Worm (Caenorhabditis elegans) whole organism, L2 larva: ENCODE results near the gene C08E8.4.

Source experiments
- C34F6.9 ChIP-seq: fragments of 150-350 bp; optimal IDR thresholded peaks from 2 replicates; lab custom pipeline; 2014; ENCODE audit warnings: missing biosample characterization, missing genetic modification characterization
- F13H6.1 ChIP-seq: sonication (generic microtip); optimal IDR thresholded peaks from 2 replicates; lab custom pipeline; 2016; ENCODE audit warnings: missing genetic modification characterization, missing compliant biosample characterization
- R02D3.7 ChIP-seq: fragments of 150-350 bp; optimal IDR thresholded peaks from 2 replicates; lab custom pipeline; 2014; ENCODE audit warnings: missing biosample characterization, missing genetic modification characterization
- Y55F3AM.14 ChIP-seq: fragments of 200-800 bp; sonication (Bioruptor generic); optimal IDR thresholded peaks from 2 replicates; lab custom pipeline; 2018; ENCODE audit warnings: mild to moderate bottlenecking, missing genetic modification characterization, missing compliant biosample characterization
- ZK546.5 ChIP-seq: sonication (generic microtip); optimal IDR thresholded peaks from 2 replicates; lab custom pipeline; 2017; ENCODE audit warnings: missing biosample characterization, missing genetic modification characterization
- alr-1 ChIP-seq: fragments of 150-350 bp; optimal IDR thresholded peaks from 2 replicates; lab custom pipeline; 2014; ENCODE audit warnings: missing biosample characterization, missing genetic modification characterization
- aly-2 ChIP-seq: fragments of 150-350 bp; optimal IDR thresholded peaks from 2 replicates; lab custom pipeline; 2014; ENCODE audit warnings: missing biosample characterization, missing genetic modification characterization
- ama-1 ChIP-seq: fragments of 150-350 bp; optimal IDR thresholded peaks from 2 replicates; lab custom pipeline; 2018; ENCODE audit warnings: inconsistent platforms
- blmp-1 ChIP-seq: sonication (generic microtip); optimal IDR thresholded peaks from 2 replicates; lab custom pipeline; 2017; ENCODE audit warnings: missing genetic modification characterization, mild to moderate bottlenecking, missing compliant biosample characterization, antibody characterized with exemption, moderate library complexity; ENCODE audit not compliant: insufficient read depth
- ceh-16 ChIP-seq: fragments of 150-350 bp; optimal IDR thresholded peaks from 2 replicates; lab custom pipeline; 2014; ENCODE audit warnings: missing biosample characterization, missing genetic modification characterization
- ceh-82 ChIP-seq: fragments of 150-350 bp; optimal IDR thresholded peaks from 2 replicates; lab custom pipeline; 2014; ENCODE audit warnings: missing biosample characterization, missing genetic modification characterization
- egl-27 ChIP-seq: sonication (generic microtip); optimal IDR thresholded peaks from 3 replicates; lab custom pipeline; 2017; ENCODE audit warnings: missing biosample characterization, missing genetic modification reagents, missing genetic modification characterization
- elt-3 ChIP-seq: sonication (generic microtip); optimal IDR thresholded peaks from 2 replicates; lab custom pipeline; 2017; ENCODE audit warnings: missing biosample characterization, missing genetic modification characterization
- fos-1 ChIP-seq: fragments of 150-350 bp; optimal IDR thresholded peaks from 2 replicates; lab custom pipeline; 2014; ENCODE audit warnings: missing biosample characterization, missing genetic modification characterization
- lin-11 ChIP-seq: fragments of 150-350 bp; sonication (generic microtip); optimal IDR thresholded peaks from 2 replicates; lab custom pipeline; 2014; ENCODE audit warnings: missing biosample characterization, missing genetic modification characterization, inconsistent platforms, mixed read lengths
- lin-13 ChIP-seq: fragments of 150-350 bp; optimal IDR thresholded peaks from 2 replicates; lab custom pipeline; 2014; ENCODE audit warnings: missing biosample characterization, missing genetic modification reagents, missing genetic modification characterization
- lin-39 ChIP-seq: fragments of 150-350 bp; optimal IDR thresholded peaks from 2 replicates; lab custom pipeline; 2014; ENCODE audit warnings: missing biosample characterization, missing genetic modification reagents, missing genetic modification characterization
- lsy-2 ChIP-seq, 2 experiments: fragments of 150-350 bp in 1 of 2; sonication (generic microtip) in 1 of 2; optimal IDR thresholded peaks; 2 replicates each; lab custom pipeline; 2014 to 2017; ENCODE audit warnings: missing biosample characterization in 2 of 2, missing genetic modification characterization in 2 of 2
- mab-5 ChIP-seq: fragments of 150-350 bp; optimal IDR thresholded peaks from 2 replicates; lab custom pipeline; 2014; ENCODE audit warnings: missing biosample characterization, missing genetic modification characterization
- mbf-1 ChIP-seq: sonication (generic microtip); optimal IDR thresholded peaks from 2 replicates; lab custom pipeline; 2017; ENCODE audit warnings: missing biosample characterization, missing genetic modification characterization
- mdl-1 ChIP-seq, 2 experiments: fragments of 150-350 bp in 1 of 2; sonication (generic microtip) in 1 of 2; optimal IDR thresholded peaks; 2 replicates each; lab custom pipeline; 2017; ENCODE audit warnings: missing biosample characterization in 2 of 2, missing genetic modification characterization in 2 of 2
- nhr-10 ChIP-seq: sonication (generic microtip); optimal IDR thresholded peaks from 2 replicates; lab custom pipeline; 2017; ENCODE audit warnings: missing biosample characterization, missing genetic modification characterization
- nhr-11 ChIP-seq: fragments of 150-350 bp; optimal IDR thresholded peaks from 2 replicates; lab custom pipeline; 2014; ENCODE audit warnings: missing biosample characterization, missing genetic modification characterization
- nhr-12 ChIP-seq: fragments of 150-350 bp; optimal IDR thresholded peaks from 2 replicates; lab custom pipeline; 2014; ENCODE audit warnings: missing biosample characterization, missing genetic modification characterization
- nhr-129 ChIP-seq: fragments of 150-350 bp; optimal IDR thresholded peaks from 2 replicates; lab custom pipeline; 2014; ENCODE audit warnings: missing biosample characterization, missing genetic modification characterization
- nhr-21 ChIP-seq: fragments of 150-350 bp; optimal IDR thresholded peaks from 2 replicates; lab custom pipeline; 2014; ENCODE audit warnings: missing biosample characterization, missing genetic modification characterization
- nhr-237 ChIP-seq: fragments of 150-350 bp; optimal IDR thresholded peaks from 2 replicates; lab custom pipeline; 2014; ENCODE audit warnings: missing biosample characterization, missing genetic modification characterization
- nhr-25 ChIP-seq: fragments of 150-350 bp; sonication (generic microtip); optimal IDR thresholded peaks from 3 replicates; lab custom pipeline; 2014; ENCODE audit warnings: missing biosample characterization, missing genetic modification characterization
- nhr-6 ChIP-seq: fragments of 150-350 bp; optimal IDR thresholded peaks from 2 replicates; lab custom pipeline; 2014; ENCODE audit warnings: missing biosample characterization, missing genetic modification characterization
- nhr-77 ChIP-seq: fragments of 150-350 bp; optimal IDR thresholded peaks from 2 replicates; lab custom pipeline; 2014; ENCODE audit warnings: missing biosample characterization, missing genetic modification characterization
- peb-1 ChIP-seq: fragments of 150-350 bp; optimal IDR thresholded peaks from 2 replicates; lab custom pipeline; 2014; ENCODE audit warnings: missing biosample characterization, missing genetic modification characterization
- sem-4 ChIP-seq: fragments of 150-350 bp; optimal IDR thresholded peaks from 2 replicates; lab custom pipeline; 2014; ENCODE audit warnings: missing biosample characterization, missing genetic modification reagents, missing genetic modification characterization
- skn-1 ChIP-seq: sonication (generic microtip); optimal IDR thresholded peaks from 2 replicates; lab custom pipeline; 2017; ENCODE audit warnings: missing biosample characterization, missing genetic modification characterization
- sma-3 ChIP-seq: sonication (generic microtip); optimal IDR thresholded peaks from 2 replicates; lab custom pipeline; 2016; ENCODE audit warnings: missing genetic modification reagents, missing genetic modification characterization, missing compliant biosample characterization
- snpc-4 ChIP-seq: fragments of 150-350 bp; optimal IDR thresholded peaks from 2 replicates; lab custom pipeline; 2014; ENCODE audit warnings: missing biosample characterization, missing genetic modification characterization
- unc-39 ChIP-seq: fragments of 150-350 bp; optimal IDR thresholded peaks from 2 replicates; lab custom pipeline; 2014; ENCODE audit warnings: missing biosample characterization, missing genetic modification characterization
- unc-55 ChIP-seq: fragments of 150-350 bp; sonication (generic microtip); optimal IDR thresholded peaks from 3 replicates; lab custom pipeline; 2014; ENCODE audit warnings: missing biosample characterization, missing genetic modification reagents, missing genetic modification characterization
- unc-62 ChIP-seq: fragments of 150-350 bp; optimal IDR thresholded peaks from 2 replicates; lab custom pipeline; 2014; ENCODE audit warnings: missing biosample characterization, missing genetic modification reagents, missing genetic modification characterization
- zag-1 ChIP-seq: fragments of 150-350 bp; optimal IDR thresholded peaks from 2 replicates; lab custom pipeline; 2014; ENCODE audit warnings: missing biosample characterization, missing genetic modification characterization
- ztf-1 ChIP-seq: fragments of 200-800 bp; sonication (Bioruptor generic); conservative IDR thresholded peaks from 2 replicates; pipeline ENCODE4 v1.3.6; 2022; ENCODE audit warnings: missing genetic modification characterization, missing compliant biosample characterization
- ztf-11 ChIP-seq: sonication (generic microtip); optimal IDR thresholded peaks from 2 replicates; lab custom pipeline; 2017; ENCODE audit warnings: missing biosample characterization, missing genetic modification characterization

C08E8.4 gene

ce11 chrV:18362402-18362801, 9.2 kb upstream of the C08E8.4 start, which contains the start of gene C08E8.1:
TSS of gene C08E8.1 (minus strand) at chrV:18362502.
- no peak for TF ChIP-seq Y55F3AM.14 (GFP tag; lab: Kevin White, UChicago)
- TF ChIP-seq nhr-10 (tag; lab: Kevin White, UChicago), result no peak
- no peak for TF ChIP-seq ZK546.5
- no peak for TF ChIP-seq lin-39 (tag; lab: Kevin White, UChicago)
- no peak for TF ChIP-seq nhr-25 (tag; lab: Kevin White, UChicago)
- no peak for TF ChIP-seq alr-1 (tag; lab: Kevin White, UChicago)
- no peak for TF ChIP-seq unc-62 (GFP tag; lab: Kevin White, UChicago)
- TF ChIP-seq nhr-237 (tag; lab: Kevin White, UChicago), result no peak

- TF ChIP-seq nhr-237 (tag; lab: Kevin White, UChicago) (no peak), mdl-1 (tag; optimal IDR thresholded peaks at IDR 0.05; lab: Kevin White, UChicago) (no peak), nhr-129 (tag; lab: Kevin White, UChicago) (no peak), nhr-12 (no peak), lsy-2 (tag; optimal IDR thresholded peaks at IDR 0.05; lab: Kevin White, UChicago) (no peak), lin-11 (no peak), ztf-1 (GFP tag; lab: Robert Waterston, UW) (no peak), ceh-82 (tag; lab: Kevin White, UChicago) (no peak), Y55F3AM.14 (GFP tag; lab: Kevin White, UChicago) (no peak), C34F6.9 (no peak), nhr-11 (tag; lab: Kevin White, UChicago) (no peak), unc-62 (GFP tag; lab: Kevin White, UChicago) (no peak), unc-55 (no peak), mbf-1 (tag; lab: Kevin White, UChicago) (no peak), ZK546.5 (no peak), nhr-10 (tag; lab: Kevin White, UChicago) (no peak)
Measured at ce11 chrV:18364558-18364957, 7.1 kb upstream of the C08E8.4 start, which contains the start of gene C08E8.9. TSS of gene C08E8.9 (plus strand) at chrV:18364858.

ce11 chrV:18368322-18368721, 3.3 kb upstream of the C08E8.4 start, which contains the start of gene C08E8.6:
TSS of gene C08E8.6 (minus strand) at chrV:18368422.
- TF ChIP-seq lsy-2 (tag; optimal IDR thresholded peaks at IDR 0.05; lab: Kevin White, UChicago) (no peak), snpc-4 (no peak), nhr-21 (tag; lab: Kevin White, UChicago) (no peak), sma-3 (GFP tag; lab: Kevin White, UChicago) (no peak), peb-1 (tag; lab: Kevin White, UChicago) (no peak), zag-1 (no peak), fos-1 (no peak), nhr-10 (tag; lab: Kevin White, UChicago) (no peak), nhr-237 (tag; lab: Kevin White, UChicago) (no peak), nhr-6 (tag; lab: Kevin White, UChicago) (no peak), mbf-1 (tag; lab: Kevin White, UChicago) (no peak), elt-3 (tag; lab: Kevin White, UChicago) (no peak), mdl-1 (tag; optimal IDR thresholded peaks at IDR 0.05; lab: Kevin White, UChicago) (no peak), R02D3.7 (tag; lab: Kevin White, UChicago) (no peak), ztf-11 (tag; lab: Kevin White, UChicago) (no peak), C34F6.9 (no peak), skn-1 (no peak)

ce11 chrV:18371028-18371427, 618 bp upstream of the C08E8.4 start:
- no peak for TF ChIP-seq mdl-1 (tag; optimal IDR thresholded peaks at IDR 0.05; lab: Kevin White, UChicago)
- TF ChIP-seq lin-11, result no peak
- no peak for TF ChIP-seq R02D3.7 (tag; lab: Kevin White, UChicago)
- no peak for TF ChIP-seq aly-2
- TF ChIP-seq skn-1, result no peak
- TF ChIP-seq ztf-11 (tag; lab: Kevin White, UChicago), result no peak
- no peak for TF ChIP-seq blmp-1
- TF ChIP-seq nhr-12, result no peak
- no peak for TF ChIP-seq Y55F3AM.14 (GFP tag; lab: Kevin White, UChicago)
- TF ChIP-seq sma-3 (GFP tag; lab: Kevin White, UChicago), result no peak
- no peak for TF ChIP-seq zag-1
- TF ChIP-seq ceh-16, result no peak
- TF ChIP-seq nhr-10 (tag; lab: Kevin White, UChicago), result no peak
- TF ChIP-seq ama-1, result no peak
- no peak for TF ChIP-seq nhr-21 (tag; lab: Kevin White, UChicago)
- TF ChIP-seq C34F6.9, result no peak

- TF ChIP-seq F13H6.1 (tag; lab: Kevin White, UChicago), result no peak
- TF ChIP-seq unc-55, result no peak
- TF ChIP-seq nhr-6 (tag; lab: Kevin White, UChicago), result no peak
- TF ChIP-seq unc-39 (tag; lab: Kevin White, UChicago), result no peak
- no peak for TF ChIP-seq nhr-12
- no peak for TF ChIP-seq skn-1
- TF ChIP-seq mbf-1 (tag; lab: Kevin White, UChicago), result no peak
- TF ChIP-seq lsy-2 (tag; optimal IDR thresholded peaks at IDR 0.05; lab: Kevin White, UChicago), result no peak
- TF ChIP-seq lin-13 (GFP tag; lab: Kevin White, UChicago), result no peak
- TF ChIP-seq nhr-77 (tag; lab: Kevin White, UChicago), result no peak
- TF ChIP-seq blmp-1, result no peak
- no peak for TF ChIP-seq egl-27 (tag; lab: Kevin White, UChicago)
- TF ChIP-seq mab-5 (tag; lab: Kevin White, UChicago), result no peak
- TF ChIP-seq sem-4, result no peak
- no peak for TF ChIP-seq ceh-82 (tag; lab: Kevin White, UChicago)
Measured at ce11 chrV:18374194-18374593, 2.5 kb downstream of the C08E8.4 start, which contains the start of gene Y51A2B.2. TSS of gene Y51A2B.2 (plus strand) at chrV:18374494.
